Fruit fly (Drosophila melanogaster) whole organism, embryonic: Measurements from ENCODE around the gene Pgant2.

Experiments used
- Adf1 ChIP-seq: fragments of 200-800 bp; sonication (Bioruptor generic); IDR thresholded peaks from 2 replicates; pipeline ENCODE4 v1.3.6; 2022; ENCODE audit warnings: missing biosample characterization, missing genetic modification characterization
- Antp ChIP-seq: fragments of 200-800 bp; sonication (Bioruptor generic); optimal IDR thresholded peaks from 3 replicates; lab custom pipeline; 2016; ENCODE audit warnings: missing biosample characterization, missing genetic modification characterization
- CG10209 ChIP-seq: fragments of 200-800 bp; sonication (Bioruptor generic); optimal IDR thresholded peaks from 3 replicates; lab custom pipeline; 2017; ENCODE audit warnings: missing biosample characterization, mild to moderate bottlenecking, missing genetic modification characterization, missing genetic modification reagents
- CG10462 ChIP-seq: fragments of 200-800 bp; sonication (Bioruptor generic); optimal IDR thresholded peaks from 2 replicates; lab custom pipeline; 2016; ENCODE audit warnings: missing biosample characterization, missing genetic modification characterization
- CG12769 ChIP-seq: fragments of 200-800 bp; sonication (Bioruptor generic); optimal IDR thresholded peaks from 2 replicates; lab custom pipeline; 2019; ENCODE audit warnings: missing biosample characterization, mild to moderate bottlenecking, missing genetic modification characterization, moderate library complexity
- CG13624 ChIP-seq: fragments of 200-800 bp; sonication (Bioruptor generic); optimal IDR thresholded peaks from 2 replicates; lab custom pipeline; 2016; ENCODE audit warnings: missing biosample characterization, missing genetic modification characterization
- CG14860 ChIP-seq: fragments of 200-800 bp; sonication (Bioruptor generic); IDR thresholded peaks from 3 replicates; pipeline ENCODE4 v1.3.6; 2022; ENCODE audit warnings: missing biosample characterization, missing genetic modification characterization; ENCODE audit not compliant: partially characterized antibody
- CG1792 ChIP-seq: fragments of 200-800 bp; sonication (Bioruptor generic); optimal IDR thresholded peaks from 2 replicates; lab custom pipeline; 2016; ENCODE audit warnings: missing biosample characterization, missing genetic modification characterization
- CG34224 ChIP-seq: fragments of 200-800 bp; sonication (Bioruptor generic); IDR thresholded peaks from 3 replicates; pipeline ENCODE4 v1.3.6; 2022; ENCODE audit warnings: missing biosample characterization, missing genetic modification characterization; ENCODE audit not compliant: partially characterized antibody
- CG4404 ChIP-seq: fragments of 200-800 bp; sonication (Bioruptor generic); IDR thresholded peaks from 2 replicates; pipeline ENCODE4 v1.3.6; 2022; ENCODE audit warnings: missing biosample characterization, missing genetic modification characterization
- CG4424 ChIP-seq: fragments of 200-800 bp; sonication (Bioruptor generic); optimal IDR thresholded peaks from 3 replicates; lab custom pipeline; 2016; ENCODE audit warnings: missing biosample characterization, missing genetic modification characterization
- CG5953 ChIP-seq: fragments of 200-800 bp; sonication (Bioruptor generic); IDR thresholded peaks from 2 replicates; pipeline ENCODE4 v1.3.6; 2022; ENCODE audit warnings: missing biosample characterization, missing genetic modification characterization
- CG6254 ChIP-seq: fragments of 200-800 bp; sonication (Bioruptor generic); optimal IDR thresholded peaks from 3 replicates; lab custom pipeline; 2017; ENCODE audit warnings: mild to moderate bottlenecking, missing biosample characterization, missing genetic modification reagents, missing genetic modification characterization
- CG7745 ChIP-seq: fragments of 200-800 bp; sonication (Bioruptor generic); optimal IDR thresholded peaks from 2 replicates; lab custom pipeline; 2018; ENCODE audit warnings: missing biosample characterization, mild to moderate bottlenecking, missing genetic modification characterization, moderate library complexity
- CG8388 ChIP-seq: fragments of 200-800 bp; sonication (Bioruptor generic); optimal IDR thresholded peaks from 2 replicates; lab custom pipeline; 2019; ENCODE audit warnings: missing biosample characterization, mild to moderate bottlenecking, missing genetic modification characterization, moderate library complexity
- CHES-1-like ChIP-seq: fragments of 200-800 bp; sonication (Bioruptor generic); optimal IDR thresholded peaks from 2 replicates; lab custom pipeline; 2016; ENCODE audit warnings: missing biosample characterization, missing genetic modification characterization
- CoRest ChIP-seq: fragments of 200-800 bp; sonication (Bioruptor generic); optimal IDR thresholded peaks from 3 replicates; lab custom pipeline; 2018; ENCODE audit warnings: missing biosample characterization, mild to moderate bottlenecking, missing genetic modification characterization, moderate library complexity
- D19A ChIP-seq: fragments of 200-800 bp; optimal IDR thresholded peaks from 3 replicates; lab custom pipeline; 2019; ENCODE audit warnings: missing biosample characterization, mild to moderate bottlenecking, missing genetic modification characterization, moderate library complexity
- Dref ChIP-seq: fragments of 200-800 bp; sonication (Bioruptor generic); IDR thresholded peaks from 2 replicates; pipeline ENCODE4 v1.3.6; 2022; ENCODE audit warnings: missing biosample characterization, missing genetic modification characterization
- Eip74EF ChIP-seq, 2 experiments: fragments of 200-800 bp in 1 of 2; fragments of >200 bp in 1 of 2; sonication (Bioruptor generic) in 1 of 2; optimal IDR thresholded peaks; 2 replicates each; lab custom pipeline; 2017 to 2019; ENCODE audit warnings: missing biosample characterization in 2 of 2, missing genetic modification characterization in 2 of 2, mild to moderate bottlenecking in 1 of 2, moderate library complexity in 1 of 2
- GATAe ChIP-seq: fragments of 200-800 bp; sonication (Bioruptor generic); conservative IDR thresholded peaks from 2 replicates; pipeline ENCODE4 v1.3.6; 2022; ENCODE audit warnings: missing biosample characterization, missing genetic modification characterization
- Myb ChIP-seq: fragments of 200-800 bp; sonication (Bioruptor generic); optimal IDR thresholded peaks from 2 replicates; lab custom pipeline; 2016; ENCODE audit warnings: missing biosample characterization, missing genetic modification characterization
- NK7.1 ChIP-seq: fragments of 200-800 bp; sonication (Bioruptor generic); optimal IDR thresholded peaks from 3 replicates; lab custom pipeline; 2016; ENCODE audit warnings: missing biosample characterization, missing genetic modification characterization
- Six4 ChIP-seq: fragments of 200-800 bp; sonication (Bioruptor generic); optimal IDR thresholded peaks from 2 replicates; lab custom pipeline; 2016; ENCODE audit warnings: missing biosample characterization, missing genetic modification characterization
- Stat92E ChIP-seq, 3 experiments: fragments of >200 bp in 2 of 3; fragments of 200-800 bp in 1 of 3; sonication (Bioruptor generic) in 1 of 3; optimal IDR thresholded peaks; 2 replicates each; lab custom pipeline; 2017 to 2019; ENCODE audit warnings: missing biosample characterization in 3 of 3, missing genetic modification characterization in 3 of 3, mild to moderate bottlenecking in 1 of 3, moderate library complexity in 1 of 3
- Usf ChIP-seq: fragments of 200-800 bp; sonication (Bioruptor generic); optimal IDR thresholded peaks from 2 replicates; lab custom pipeline; 2017; ENCODE audit warnings: missing genotype, missing biosample characterization, missing genetic modification characterization
- abd-A ChIP-seq: fragments of 200-800 bp; sonication (Bioruptor generic); optimal IDR thresholded peaks from 3 replicates; lab custom pipeline; 2019; ENCODE audit warnings: missing biosample characterization, mild to moderate bottlenecking, missing genetic modification characterization, moderate library complexity
- ara ChIP-seq: fragments of 200-800 bp; sonication (Bioruptor generic); IDR thresholded peaks from 2 replicates; pipeline ENCODE4 v1.3.6; 2022; ENCODE audit warnings: missing biosample characterization, missing genetic modification characterization
- ash1 ChIP-seq: fragments of 200-800 bp; sonication (Bioruptor generic); optimal IDR thresholded peaks from 2 replicates; lab custom pipeline; 2018; ENCODE audit warnings: missing biosample characterization, mild to moderate bottlenecking, missing genetic modification characterization
- chinmo ChIP-seq: fragments of 200-800 bp; sonication (Bioruptor generic); IDR thresholded peaks from 4 replicates; pipeline ENCODE4 v1.3.6; 2022; ENCODE audit warnings: missing biosample characterization, missing genetic modification characterization; ENCODE audit not compliant: partially characterized antibody
- ci ChIP-seq: fragments of 200-800 bp; sonication (Bioruptor generic); IDR thresholded peaks from 3 replicates; pipeline ENCODE4 v1.3.6; 2022; ENCODE audit warnings: missing biosample characterization, missing genetic modification characterization
- crol ChIP-seq: fragments of 200-800 bp; sonication (Bioruptor generic); IDR thresholded peaks from 2 replicates; pipeline ENCODE4 v1.3.6; 2022; ENCODE audit warnings: missing biosample characterization, missing genetic modification characterization
- crp ChIP-seq, 2 experiments: fragments of 200-800 bp; sonication (Bioruptor generic); optimal IDR thresholded peaks; 2 replicates in 1 of 2; 3 replicates in 1 of 2; lab custom pipeline; 2017; ENCODE audit warnings: missing biosample characterization in 2 of 2, missing genetic modification characterization in 2 of 2, mild to moderate bottlenecking in 1 of 2, moderate library complexity in 1 of 2
- dan ChIP-seq: fragments of 200-800 bp; sonication (Bioruptor generic); IDR thresholded peaks from 2 replicates; pipeline ENCODE4 v1.3.6; 2022; ENCODE audit warnings: missing biosample characterization, missing genetic modification characterization
- dimm ChIP-seq: fragments of 200-800 bp; sonication (Bioruptor generic); IDR thresholded peaks from 2 replicates; pipeline ENCODE4 v1.3.6; 2022; ENCODE audit warnings: missing biosample characterization, missing genetic modification characterization
- fru ChIP-seq: fragments of >200 bp; optimal IDR thresholded peaks from 2 replicates; lab custom pipeline; 2017
- gcm ChIP-seq: fragments of 200-800 bp; sonication (Bioruptor generic); optimal IDR thresholded peaks from 2 replicates; lab custom pipeline; 2019; ENCODE audit warnings: missing biosample characterization, mild to moderate bottlenecking, missing genetic modification characterization, moderate library complexity
- insv ChIP-seq, 2 experiments: fragments of 200-800 bp; sonication (Bioruptor generic); optimal IDR thresholded peaks; 3 replicates each; lab custom pipeline; 2016 to 2018; ENCODE audit warnings: missing biosample characterization in 2 of 2, missing genetic modification characterization in 2 of 2
- nerfin-2 ChIP-seq: fragments of 200-800 bp; sonication (Bioruptor generic); IDR thresholded peaks from 2 replicates; pipeline ENCODE4 v1.3.6; 2022; ENCODE audit warnings: missing biosample characterization, missing genetic modification characterization; ENCODE audit not compliant: partially characterized antibody
- odd ChIP-seq: fragments of 200-800 bp; sonication (Bioruptor generic); optimal IDR thresholded peaks from 2 replicates; lab custom pipeline; 2017; ENCODE audit warnings: missing biosample characterization, mild to moderate bottlenecking, missing genetic modification characterization
- onecut ChIP-seq: fragments of 200-800 bp; sonication (Bioruptor generic); IDR thresholded peaks from 2 replicates; pipeline ENCODE4 v1.3.6; 2022; ENCODE audit warnings: missing biosample characterization, missing genetic modification characterization
- pros ChIP-seq: fragments of 200-800 bp; sonication (Bioruptor generic); optimal IDR thresholded peaks from 3 replicates; lab custom pipeline; 2019; ENCODE audit warnings: missing biosample characterization, mild to moderate bottlenecking, missing genetic modification characterization, moderate library complexity
- rib ChIP-seq: fragments of 200-800 bp; sonication (Bioruptor generic); IDR thresholded peaks from 2 replicates; pipeline ENCODE4 v1.3.6; 2022; ENCODE audit warnings: missing biosample characterization, missing genetic modification characterization
- sens-2 ChIP-seq: fragments of 200-800 bp; sonication (Bioruptor generic); IDR thresholded peaks from 2 replicates; pipeline ENCODE4 v1.3.6; 2022; ENCODE audit warnings: missing biosample characterization, missing genetic modification characterization
- slou ChIP-seq: fragments of 200-800 bp; sonication (Bioruptor generic); optimal IDR thresholded peaks from 3 replicates; lab custom pipeline; 2016; ENCODE audit warnings: missing biosample characterization, missing genetic modification characterization
- sqz ChIP-seq: fragments of 200-800 bp; sonication (Bioruptor generic); optimal IDR thresholded peaks from 3 replicates; lab custom pipeline; 2018; ENCODE audit warnings: missing biosample characterization, mild to moderate bottlenecking, missing genetic modification characterization
- ssp ChIP-seq: fragments of 200-800 bp; sonication (Bioruptor generic); IDR thresholded peaks from 2 replicates; pipeline ENCODE4 v1.3.6; 2022; ENCODE audit warnings: missing biosample characterization, missing genetic modification characterization
- vvl ChIP-seq: fragments of 200-800 bp; sonication (Bioruptor generic); IDR thresholded peaks from 2 replicates; pipeline ENCODE4 v1.3.6; 2022; ENCODE audit warnings: missing biosample characterization, missing genetic modification characterization
- z ChIP-seq: fragments of 200-800 bp; sonication (Bioruptor generic); IDR thresholded peaks from 3 replicates; pipeline ENCODE4 v1.3.6; 2022; ENCODE audit warnings: missing biosample characterization, missing genetic modification characterization
- zen2 ChIP-seq: fragments of 200-800 bp; sonication (Bioruptor generic); IDR thresholded peaks from 3 replicates; pipeline ENCODE4 v1.3.6; 2022; ENCODE audit warnings: missing biosample characterization, missing genetic modification characterization; ENCODE audit not compliant: partially characterized antibody
- zfh1 ChIP-seq: fragments of 200-800 bp; sonication (Bioruptor generic); IDR thresholded peaks from 3 replicates; pipeline ENCODE4 v1.3.6; 2022; ENCODE audit warnings: missing biosample characterization, missing genetic modification characterization

The Pgant2 gene

dm6 chr2L:3422753-3423152, 3.8 kb downstream of the Pgant2 start (continued):
- no peak for TF ChIP-seq Six4 (GFP tag; lab: Kevin White, UChicago)
- peak in 1 of 2 experiments; percentile 87 for TF ChIP-seq insv (GFP tag; optimal IDR thresholded peaks at IDR 0.05; lab: Kevin White, UChicago)
- no peak for TF ChIP-seq D19A (tag; lab: Kevin White, UChicago)
- TF ChIP-seq slou (GFP tag; lab: Kevin White, UChicago) = no peak
- no peak for TF ChIP-seq fru (lab: Kevin White, UChicago)
- peak; percentile 49; the same call in 1 of the 2 replicates for TF ChIP-seq Adf1
- TF ChIP-seq dimm (GFP tag; lab: Robert Waterston, UW) = no peak
- no peak for TF ChIP-seq CG13624 (GFP tag; lab: Kevin White, UChicago)
- 0 out of 3 replicates have a peak, but pooled peaks have one; percentile 25 for TF ChIP-seq zen2 (GFP tag; lab: Robert Waterston, UW)
- no peak for TF ChIP-seq rib
- no peak for TF ChIP-seq zfh1 (GFP tag; lab: Robert Waterston, UW)
- TF ChIP-seq CG6254 = no peak
- TF ChIP-seq gcm (GFP tag; lab: Kevin White, UChicago) = no peak
- TF ChIP-seq ci (GFP tag; lab: Robert Waterston, UW) = peak; percentile 56; the same call in 2 of the 3 replicates
- no peak for TF ChIP-seq NK7.1
- TF ChIP-seq CG10462 = no peak
- 0 out of 2 replicates have a peak, but pooled peaks have one; percentile 19 for TF ChIP-seq onecut
- no peak for TF ChIP-seq CG14860
- TF ChIP-seq odd (GFP tag; lab: Kevin White, UChicago) = no peak
- TF ChIP-seq Eip74EF (GFP tag; optimal IDR thresholded peaks at IDR 0.05; lab: Kevin White, UChicago) = peak in 1 of 2 experiments; percentile 26
- TF ChIP-seq sqz (GFP tag; lab: Kevin White, UChicago) = peak; percentile 17
- no peak for TF ChIP-seq nerfin-2 (GFP tag; lab: Robert Waterston, UW)
- no peak for TF ChIP-seq Usf
- TF ChIP-seq ash1 (GFP tag; lab: Kevin White, UChicago) = no peak
- TF ChIP-seq sens-2 (GFP tag; lab: Robert Waterston, UW) = no peak
- no peak for TF ChIP-seq CG4424
- TF ChIP-seq Stat92E (GFP tag; optimal IDR thresholded peaks at IDR 0.05; lab: Kevin White, UChicago) = no peak
- no peak for TF ChIP-seq ssp (GFP tag; lab: Robert Waterston, UW)
- TF ChIP-seq ara = no peak

dm6 chr2L:3417613-3418012, 8.9 kb downstream of the Pgant2 start:
- TF ChIP-seq Dref = no peak
- TF ChIP-seq CG5953 = no peak
- TF ChIP-seq CG1792 = no peak
- no peak for TF ChIP-seq CHES-1-like (GFP tag; lab: Kevin White, UChicago)
- peak; percentile 76 for TF ChIP-seq z
- no peak for TF ChIP-seq Six4 (GFP tag; lab: Kevin White, UChicago)
- TF ChIP-seq crol (GFP tag; lab: Robert Waterston, UW) = 0 out of 2 replicates have a peak, but pooled peaks have one; percentile 8
- peak; percentile 44 for TF ChIP-seq vvl (GFP tag; lab: Robert Waterston, UW)
- peak; percentile 81 for TF ChIP-seq CG12769
- no peak for TF ChIP-seq dan (GFP tag; lab: Robert Waterston, UW)
- TF ChIP-seq Usf = no peak
- peak; percentile 87 for TF ChIP-seq CG7745 (tag; lab: Kevin White, UChicago)
- TF ChIP-seq GATAe = no peak
- TF ChIP-seq CG10209 (GFP tag; lab: Kevin White, UChicago) = no peak
- no peak for TF ChIP-seq CG34224 (GFP tag; lab: Robert Waterston, UW)
- no peak for TF ChIP-seq CG8388 (GFP tag; lab: Kevin White, UChicago)
- no peak for TF ChIP-seq crp (GFP tag; optimal IDR thresholded peaks at IDR 0.05; lab: Kevin White, UChicago)
- TF ChIP-seq CG4404 (GFP tag; lab: Robert Waterston, UW) = no peak
- peak; percentile 76 for TF ChIP-seq pros
- no peak for TF ChIP-seq Antp (GFP tag; lab: Kevin White, UChicago)
- TF ChIP-seq abd-A (tag; lab: Kevin White, UChicago) = peak; percentile 80
- TF ChIP-seq chinmo (GFP tag; lab: Robert Waterston, UW) = 0 out of 4 replicates have a peak, but pooled peaks have one; percentile 33
- no peak for TF ChIP-seq CoRest
- TF ChIP-seq CG10462 = no peak
- no peak for TF ChIP-seq Myb (GFP tag; lab: Kevin White, UChicago)
